Fruit fly (Drosophila melanogaster) whole organism, embryonic: ENCODE measurements around the gene His3.3B.

Source experiments
- Abd-B ChIP-seq: fragments of 200-800 bp; sonication (Bioruptor generic); optimal IDR thresholded peaks from 2 replicates; lab custom pipeline; 2018; ENCODE audit warnings: missing biosample characterization, mild to moderate bottlenecking, missing genetic modification characterization, moderate library complexity
- Atf3 ChIP-seq: fragments of 200-800 bp; sonication (Bioruptor generic); optimal IDR thresholded peaks from 3 replicates; lab custom pipeline; 2016; ENCODE audit warnings: missing biosample characterization, missing genetic modification characterization
- Atf6 ChIP-seq: fragments of 200-800 bp; sonication (Bioruptor generic); IDR thresholded peaks from 2 replicates; pipeline ENCODE4 v1.3.6; 2022; ENCODE audit warnings: missing biosample characterization, missing genetic modification characterization
- Bteb2 ChIP-seq: fragments of 200-800 bp; sonication (Bioruptor generic); optimal IDR thresholded peaks from 2 replicates; lab custom pipeline; 2016; ENCODE audit warnings: missing biosample characterization, missing genetic modification characterization
- CG10267 ChIP-seq: fragments of 200-800 bp; sonication (Bioruptor generic); optimal IDR thresholded peaks from 2 replicates; lab custom pipeline; 2018; ENCODE audit warnings: missing biosample characterization, mild to moderate bottlenecking, missing genetic modification characterization, moderate library complexity
- CG10462 ChIP-seq: fragments of 200-800 bp; sonication (Bioruptor generic); optimal IDR thresholded peaks from 2 replicates; lab custom pipeline; 2016; ENCODE audit warnings: missing biosample characterization, missing genetic modification characterization
- CG12391 ChIP-seq: fragments of 200-800 bp; sonication (Bioruptor generic); optimal IDR thresholded peaks from 3 replicates; lab custom pipeline; 2018; ENCODE audit warnings: missing biosample characterization, mild to moderate bottlenecking, missing genetic modification characterization, moderate library complexity
- CG14710 ChIP-seq: fragments of 200-800 bp; sonication (Bioruptor generic); optimal IDR thresholded peaks from 3 replicates; lab custom pipeline; 2019; ENCODE audit warnings: missing biosample characterization, mild to moderate bottlenecking, missing genetic modification characterization, moderate library complexity
- CG1647 ChIP-seq: fragments of 200-800 bp; sonication (Bioruptor generic); optimal IDR thresholded peaks from 3 replicates; lab custom pipeline; 2016; ENCODE audit warnings: missing biosample characterization, missing genetic modification characterization
- CG17359 ChIP-seq: fragments of 200-800 bp; sonication (Bioruptor generic); optimal IDR thresholded peaks from 3 replicates; lab custom pipeline; 2018; ENCODE audit warnings: missing biosample characterization, mild to moderate bottlenecking, missing genetic modification characterization, moderate library complexity
- CG17802 ChIP-seq: fragments of 200-800 bp; sonication (Bioruptor generic); optimal IDR thresholded peaks from 2 replicates; lab custom pipeline; 2018; ENCODE audit warnings: missing biosample characterization, mild to moderate bottlenecking, missing genetic modification characterization, moderate library complexity
- CG2116 ChIP-seq: fragments of 200-800 bp; sonication (Bioruptor generic); optimal IDR thresholded peaks from 3 replicates; lab custom pipeline; 2018; ENCODE audit warnings: missing biosample characterization, mild to moderate bottlenecking, missing genetic modification characterization
- CG30020 ChIP-seq: fragments of 200-800 bp; optimal IDR thresholded peaks from 2 replicates; lab custom pipeline; 2019; ENCODE audit warnings: missing biosample characterization, mild to moderate bottlenecking, missing genetic modification characterization, moderate library complexity
- CG31441 ChIP-seq: fragments of 200-800 bp; sonication (Bioruptor generic); IDR thresholded peaks from 2 replicates; pipeline ENCODE4 v1.3.6; 2022; ENCODE audit warnings: missing biosample characterization, missing genetic modification characterization
- CG34224 ChIP-seq: fragments of 200-800 bp; sonication (Bioruptor generic); IDR thresholded peaks from 3 replicates; pipeline ENCODE4 v1.3.6; 2022; ENCODE audit warnings: missing biosample characterization, missing genetic modification characterization; ENCODE audit not compliant: partially characterized antibody
- CG3995 ChIP-seq: fragments of 200-800 bp; sonication (Bioruptor generic); optimal IDR thresholded peaks from 3 replicates; lab custom pipeline; 2016; ENCODE audit warnings: missing biosample characterization, missing genetic modification characterization
- CG4617 ChIP-seq: fragments of 200-800 bp; sonication (Bioruptor generic); optimal IDR thresholded peaks from 3 replicates; lab custom pipeline; 2016; ENCODE audit warnings: missing biosample characterization, missing genetic modification characterization, borderline replicate concordance
- CG7357 ChIP-seq: fragments of 200-800 bp; sonication (Bioruptor generic); IDR thresholded peaks from 3 replicates; pipeline ENCODE4 v1.3.6; 2022; ENCODE audit warnings: missing biosample characterization, missing genetic modification characterization
- CG7556 ChIP-seq: fragments of 200-800 bp; sonication (Bioruptor generic); optimal IDR thresholded peaks from 2 replicates; lab custom pipeline; 2017; ENCODE audit warnings: missing biosample characterization, mild to moderate bottlenecking, missing genetic modification characterization
- CG8281 ChIP-seq: fragments of 200-800 bp; sonication (Bioruptor generic); optimal IDR thresholded peaks from 2 replicates; lab custom pipeline; 2018; ENCODE audit warnings: missing biosample characterization, mild to moderate bottlenecking, missing genetic modification characterization, moderate library complexity
- CG8924 ChIP-seq: fragments of 200-800 bp; optimal IDR thresholded peaks from 3 replicates; lab custom pipeline; 2019; ENCODE audit warnings: missing biosample characterization, mild to moderate bottlenecking, missing genetic modification characterization, moderate library complexity
- CG9727 ChIP-seq: fragments of 200-800 bp; sonication (Bioruptor generic); optimal IDR thresholded peaks from 3 replicates; lab custom pipeline; 2017; ENCODE audit warnings: missing biosample characterization, mild to moderate bottlenecking, missing genetic modification characterization
- CG9876 ChIP-seq: fragments of 200-800 bp; sonication (Bioruptor generic); optimal IDR thresholded peaks from 2 replicates; lab custom pipeline; 2016; ENCODE audit warnings: missing biosample characterization, missing genetic modification characterization
- Dbx ChIP-seq: fragments of 200-800 bp; sonication (Bioruptor generic); IDR thresholded peaks from 3 replicates; pipeline ENCODE4 v1.3.6; 2022; ENCODE audit warnings: missing biosample characterization, missing genetic modification characterization
- Dip2 ChIP-seq: fragments of 200-800 bp; sonication (Bioruptor generic); IDR thresholded peaks from 2 replicates; pipeline ENCODE4 v1.3.6; 2022; ENCODE audit warnings: missing biosample characterization, missing genetic modification characterization
- Doc3 ChIP-seq: fragments of 200-800 bp; sonication (Bioruptor generic); IDR thresholded peaks from 3 replicates; pipeline ENCODE4 v1.3.6; 2022; ENCODE audit warnings: missing biosample characterization, missing genetic modification characterization; ENCODE audit not compliant: partially characterized antibody
- Dref ChIP-seq: fragments of 200-800 bp; sonication (Bioruptor generic); IDR thresholded peaks from 2 replicates; pipeline ENCODE4 v1.3.6; 2022; ENCODE audit warnings: missing biosample characterization, missing genetic modification characterization
- Ets97D ChIP-seq: fragments of 200-800 bp; sonication (Bioruptor generic); optimal IDR thresholded peaks from 3 replicates; lab custom pipeline; 2016; ENCODE audit warnings: missing biosample characterization, missing genetic modification characterization
- Hmr ChIP-seq: fragments of 200-800 bp; sonication (Bioruptor generic); optimal IDR thresholded peaks from 3 replicates; lab custom pipeline; 2017; ENCODE audit warnings: mild to moderate bottlenecking, missing biosample characterization, missing genetic modification reagents, missing genetic modification characterization
- MBD-R2 ChIP-seq: fragments of 200-800 bp; sonication (Bioruptor generic); IDR thresholded peaks from 2 replicates; pipeline ENCODE4 v1.3.6; 2022; ENCODE audit warnings: missing biosample characterization, missing genetic modification characterization
- Med ChIP-seq: fragments of 200-800 bp; sonication (Bioruptor generic); peaks from one replicate; lab custom pipeline; 2016; ENCODE audit warnings: missing biosample characterization, missing genetic modification characterization, mild to moderate bottlenecking, inconsistent platforms, moderate library complexity
- Sox100B ChIP-seq: fragments of 200-800 bp; sonication (Bioruptor generic); optimal IDR thresholded peaks from 3 replicates; lab custom pipeline; 2018; ENCODE audit warnings: missing biosample characterization, mild to moderate bottlenecking, missing genetic modification characterization
- Xbp1 ChIP-seq: fragments of 200-800 bp; sonication (Bioruptor generic); optimal IDR thresholded peaks from 3 replicates; lab custom pipeline; 2016; ENCODE audit warnings: missing biosample characterization, mild to moderate bottlenecking, missing genetic modification characterization
- abd-A ChIP-seq: fragments of 200-800 bp; sonication (Bioruptor generic); optimal IDR thresholded peaks from 3 replicates; lab custom pipeline; 2019; ENCODE audit warnings: missing biosample characterization, mild to moderate bottlenecking, missing genetic modification characterization, moderate library complexity
- amos ChIP-seq: fragments of 200-800 bp; sonication (Bioruptor generic); IDR thresholded peaks from 2 replicates; pipeline ENCODE4 v1.3.6; 2022; ENCODE audit warnings: missing biosample characterization, missing genetic modification characterization; ENCODE audit not compliant: partially characterized antibody
- bbx ChIP-seq: fragments of 200-800 bp; sonication (Bioruptor generic); IDR thresholded peaks from 2 replicates; pipeline ENCODE4 v1.3.6; 2022; ENCODE audit warnings: missing biosample characterization, missing genetic modification characterization; ENCODE audit not compliant: partially characterized antibody
- bowl ChIP-seq: fragments of 200-800 bp; sonication (Bioruptor generic); IDR thresholded peaks from 2 replicates; pipeline ENCODE4 v1.3.6; 2022; ENCODE audit warnings: missing biosample characterization, missing genetic modification characterization
- cas ChIP-seq: fragments of 200-800 bp; sonication (Bioruptor generic); IDR thresholded peaks from 2 replicates; pipeline ENCODE4 v1.3.6; 2022; ENCODE audit warnings: missing biosample characterization, missing genetic modification characterization
- exex ChIP-seq: fragments of 200-800 bp; sonication (Bioruptor generic); optimal IDR thresholded peaks from 4 replicates; lab custom pipeline; 2018; ENCODE audit warnings: missing biosample characterization, mild to moderate bottlenecking, missing genetic modification characterization, moderate library complexity
- gfzf ChIP-seq: fragments of 200-800 bp; sonication (Bioruptor generic); optimal IDR thresholded peaks from 2 replicates; lab custom pipeline; 2016; ENCODE audit warnings: missing biosample characterization, mild to moderate bottlenecking, missing genetic modification characterization, moderate library complexity
- gro ChIP-seq: fragments of 200-800 bp; sonication (Bioruptor generic); optimal IDR thresholded peaks from 2 replicates; lab custom pipeline; 2016; ENCODE audit warnings: missing biosample characterization, missing genetic modification characterization
- h ChIP-seq: fragments of >200 bp; optimal IDR thresholded peaks from 2 replicates; lab custom pipeline; 2017
- hb ChIP-seq: fragments of 200-800 bp; sonication (Bioruptor generic); IDR thresholded peaks from 3 replicates; pipeline ENCODE4 v1.3.6; 2022; ENCODE audit warnings: missing biosample characterization, missing genetic modification characterization; ENCODE audit not compliant: partially characterized antibody
- nerfin-2 ChIP-seq: fragments of 200-800 bp; sonication (Bioruptor generic); IDR thresholded peaks from 2 replicates; pipeline ENCODE4 v1.3.6; 2022; ENCODE audit warnings: missing biosample characterization, missing genetic modification characterization; ENCODE audit not compliant: partially characterized antibody
- pzg ChIP-seq: fragments of 200-800 bp; sonication (Bioruptor generic); optimal IDR thresholded peaks from 3 replicates; lab custom pipeline; 2018; ENCODE audit warnings: missing biosample characterization, mild to moderate bottlenecking, missing genetic modification characterization, moderate library complexity
- sna ChIP-seq: fragments of 200-800 bp; sonication (Bioruptor generic); IDR thresholded peaks from 2 replicates; pipeline ENCODE4 v1.3.6; 2022; ENCODE audit warnings: missing biosample characterization, missing genetic modification characterization; ENCODE audit not compliant: partially characterized antibody
- tll ChIP-seq, 2 experiments: fragments of 200-800 bp in 1 of 2; fragments of >200 bp in 1 of 2; sonication (Bioruptor generic) in 1 of 2; optimal IDR thresholded peaks; 2 replicates each; lab custom pipeline; 2017 to 2019; ENCODE audit warnings: missing biosample characterization in 2 of 2, missing genetic modification characterization in 2 of 2, mild to moderate bottlenecking in 1 of 2, moderate library complexity in 1 of 2
- unc-4 ChIP-seq: fragments of 200-800 bp; sonication (Bioruptor generic); IDR thresholded peaks from 2 replicates; pipeline ENCODE4 v1.3.6; 2022; ENCODE audit warnings: missing biosample characterization, missing genetic modification characterization; ENCODE audit not compliant: partially characterized antibody

The His3.3B gene

dm6 chrX:9148989-9149522 is 7.4 kb downstream of the His3.3B start, which contains the start of the genes fh and Bap111 (continued):
- TF ChIP-seq Dip2, result no peak
- peak; percentile 21 for TF ChIP-seq CG12391
- TF ChIP-seq cas (GFP tag; lab: Robert Waterston, UW), result no peak
- TF ChIP-seq Sox100B (GFP tag; lab: Kevin White, UChicago), result no peak
- no peak for TF ChIP-seq Atf6 (GFP tag; lab: Robert Waterston, UW)
- TF ChIP-seq CG10267, result peak; percentile 84
- TF ChIP-seq Xbp1 (GFP tag; lab: Kevin White, UChicago), result no peak
- no peak for TF ChIP-seq CG31441 (GFP tag; lab: Robert Waterston, UW)
- no peak for TF ChIP-seq abd-A (tag; lab: Kevin White, UChicago)
- no peak for TF ChIP-seq CG10462
- no peak for TF ChIP-seq CG9876 (GFP tag; lab: Kevin White, UChicago)
- TF ChIP-seq Bteb2 (GFP tag; lab: Kevin White, UChicago), result no peak
- TF ChIP-seq CG8281, result no peak
- peak; percentile 35 for TF ChIP-seq CG30020
- no peak for TF ChIP-seq tll (GFP tag; optimal IDR thresholded peaks at IDR 0.05; lab: Kevin White, UChicago)
- TF ChIP-seq CG7556 (GFP tag; lab: Kevin White, UChicago), result no peak
- no peak for TF ChIP-seq gro (GFP tag; lab: Kevin White, UChicago)
- TF ChIP-seq CG8924 (tag; lab: Kevin White, UChicago), result peak; percentile 27
- TF ChIP-seq CG9727 (GFP tag; lab: Kevin White, UChicago), result no peak
- TF ChIP-seq h, result no peak
- TF ChIP-seq CG4617 (GFP tag; lab: Kevin White, UChicago), result peak; percentile 22
- TF ChIP-seq Abd-B, result no peak
- TF ChIP-seq Atf3 (GFP tag; lab: Kevin White, UChicago), result no peak
- no peak for TF ChIP-seq nerfin-2 (GFP tag; lab: Robert Waterston, UW)
- TF ChIP-seq bbx (GFP tag; lab: Robert Waterston, UW), result no peak
- TF ChIP-seq Dbx (GFP tag; lab: Robert Waterston, UW), result no peak
- TF ChIP-seq CG17802 (tag; lab: Kevin White, UChicago), result no peak
- no peak for TF ChIP-seq CG7357 (GFP tag; lab: Robert Waterston, UW)

dm6 chrX:9142224-9142802 is 14.2 kb downstream of the His3.3B start, which contains the start of gene CG7065:
Gene CG7065, plus strand, starts transcription at chrX:9142493.
- TF ChIP-seq CG14710 (tag; lab: Kevin White, UChicago), result peak; percentile 42
- peak; percentile 43 for TF ChIP-seq CG30020
- peak; percentile 73 for TF ChIP-seq amos (GFP tag; lab: Robert Waterston, UW)
- TF ChIP-seq gfzf (GFP tag; lab: Kevin White, UChicago), result peak; percentile 70
- no peak for TF ChIP-seq Hmr (GFP tag; lab: Kevin White, UChicago)
- peak; percentile 20 for TF ChIP-seq CG3995
- peak; percentile 74 for TF ChIP-seq Dref (GFP tag; lab: Robert Waterston, UW)
- TF ChIP-seq bbx (GFP tag; lab: Robert Waterston, UW), result peak; percentile 75
- TF ChIP-seq CG34224 (GFP tag; lab: Robert Waterston, UW), result peak; percentile 35; the same call in 2 of the 3 replicates
- peak; percentile 2 for TF ChIP-seq CG17802 (tag; lab: Kevin White, UChicago)
- TF ChIP-seq MBD-R2 (GFP tag; lab: Robert Waterston, UW), result peak; percentile 65
- TF ChIP-seq exex, result no peak
- TF ChIP-seq pzg (GFP tag; lab: Kevin White, UChicago), result peak; percentile 49
- TF ChIP-seq Ets97D, result peak; percentile 45
- peak; percentile 38; the same call in 1 of the 2 replicates for TF ChIP-seq sna (GFP tag; lab: Robert Waterston, UW)
- peak; percentile 17 for TF ChIP-seq CG17359 (tag; lab: Kevin White, UChicago)
- no peak for TF ChIP-seq bowl
- 0 out of 3 replicates have a peak, but pooled peaks have one; percentile 36 for TF ChIP-seq Doc3 (GFP tag; lab: Robert Waterston, UW)
- TF ChIP-seq unc-4, result peak; percentile 66
- TF ChIP-seq hb (GFP tag; lab: Robert Waterston, UW), result peak; percentile 47; the same call in 2 of the 3 replicates
- TF ChIP-seq CG1647 (GFP tag; lab: Kevin White, UChicago), result no peak
- TF ChIP-seq Med (GFP tag; lab: Kevin White, UChicago), result peak; percentile 20
- TF ChIP-seq CG2116, result peak; percentile 52
